Worm (Caenorhabditis elegans) whole organism, late embryonic: Measurements from ENCODE around the gene T10C6.16.

Source experiments
- F13H6.1 ChIP-seq: sonication (generic microtip); optimal IDR thresholded peaks from 2 replicates; lab custom pipeline; 2016; ENCODE audit warnings: missing genetic modification characterization, missing compliant biosample characterization
- K02D7.2 ChIP-seq: sonication (generic microtip); optimal IDR thresholded peaks from 2 replicates; lab custom pipeline; 2017; ENCODE audit warnings: mild to moderate bottlenecking, missing genetic modification characterization, missing compliant biosample characterization
- K09A11.1 ChIP-seq: sonication (generic microtip); optimal IDR thresholded peaks from 2 replicates; lab custom pipeline; 2017; ENCODE audit warnings: antibody characterized with exemption, mild to moderate bottlenecking, missing genetic modification characterization, missing compliant biosample characterization; ENCODE audit not compliant: insufficient read depth
- T23F11.4 ChIP-seq: fragments of 200-800 bp; sonication (Bioruptor generic); optimal IDR thresholded peaks from 2 replicates; lab custom pipeline; 2018; ENCODE audit warnings: mild to moderate bottlenecking, missing genetic modification characterization, missing compliant biosample characterization
- Y22D7AL.16 ChIP-seq: sonication (generic microtip); optimal IDR thresholded peaks from 2 replicates; lab custom pipeline; 2016; ENCODE audit warnings: missing genetic modification characterization, missing compliant biosample characterization
- ama-1 ChIP-seq: fragments of 150-350 bp; optimal IDR thresholded peaks from 2 replicates; lab custom pipeline; 2014
- ceh-22 ChIP-seq: sonication (generic microtip); optimal IDR thresholded peaks from 2 replicates; lab custom pipeline; 2017; ENCODE audit warnings: missing biosample characterization, missing genetic modification characterization
- ceh-24 ChIP-seq: sonication (generic microtip); optimal IDR thresholded peaks from 2 replicates; lab custom pipeline; 2016; ENCODE audit warnings: mild to moderate bottlenecking, missing genetic modification characterization, missing compliant biosample characterization
- ceh-31 ChIP-seq: sonication (generic microtip); optimal IDR thresholded peaks from 2 replicates; lab custom pipeline; 2016; ENCODE audit warnings: missing genetic modification characterization, missing compliant biosample characterization
- ceh-45 ChIP-seq: fragments of 200-800 bp; sonication (Bioruptor generic); IDR thresholded peaks from 2 replicates; pipeline ENCODE4 v1.3.6; 2022; ENCODE audit warnings: missing genetic modification reagents, missing genetic modification characterization, missing compliant biosample characterization
- ceh-48 ChIP-seq: sonication (generic microtip); optimal IDR thresholded peaks from 2 replicates; lab custom pipeline; 2016; ENCODE audit warnings: missing genetic modification characterization, inconsistent platforms, missing compliant biosample characterization
- ceh-9 ChIP-seq: sonication (generic microtip); optimal IDR thresholded peaks from 2 replicates; lab custom pipeline; 2016; ENCODE audit warnings: mild to moderate bottlenecking, missing genetic modification characterization, inconsistent platforms, missing compliant biosample characterization
- dve-1 ChIP-seq: sonication (generic microtip); optimal IDR thresholded peaks from 2 replicates; lab custom pipeline; 2017; ENCODE audit warnings: antibody characterized with exemption, mild to moderate bottlenecking, missing genetic modification characterization, missing compliant biosample characterization
- fax-1 ChIP-seq: sonication (generic microtip); optimal IDR thresholded peaks from 2 replicates; lab custom pipeline; 2016; ENCODE audit warnings: missing genotype, missing genetic modification characterization, missing compliant biosample characterization
- hlh-15 ChIP-seq: sonication (generic microtip); optimal IDR thresholded peaks from 2 replicates; lab custom pipeline; 2016; ENCODE audit warnings: missing genetic modification characterization, missing compliant biosample characterization
- hlh-30 ChIP-seq: sonication (generic microtip); optimal IDR thresholded peaks from 2 replicates; lab custom pipeline; 2017; ENCODE audit warnings: antibody characterized with exemption, missing genetic modification characterization, missing compliant biosample characterization; ENCODE audit not compliant: insufficient read depth
- hlh-8 ChIP-seq: sonication (generic microtip); optimal IDR thresholded peaks from 2 replicates; lab custom pipeline; 2016; ENCODE audit warnings: missing genotype, missing genetic modification characterization, missing compliant biosample characterization
- madf-2 ChIP-seq: sonication (generic microtip); optimal IDR thresholded peaks from 2 replicates; lab custom pipeline; 2017; ENCODE audit warnings: missing genetic modification characterization, missing compliant biosample characterization
- mec-3 ChIP-seq: sonication (generic microtip); optimal IDR thresholded peaks from 2 replicates; lab custom pipeline; 2016; ENCODE audit warnings: borderline replicate concordance, missing genetic modification characterization, missing compliant biosample characterization
- odd-2 ChIP-seq: sonication (generic microtip); optimal IDR thresholded peaks from 2 replicates; lab custom pipeline; 2017; ENCODE audit warnings: antibody characterized with exemption, mild to moderate bottlenecking, missing genetic modification characterization, missing compliant biosample characterization
- pag-3 ChIP-seq: sonication (generic microtip); optimal IDR thresholded peaks from 2 replicates; lab custom pipeline; 2016; ENCODE audit warnings: missing compliant biosample characterization, missing genetic modification characterization, borderline replicate concordance
- pat-9 ChIP-seq: fragments of 200-800 bp; sonication (Bioruptor generic); optimal IDR thresholded peaks from 2 replicates; lab custom pipeline; 2018; ENCODE audit warnings: mild to moderate bottlenecking, missing genetic modification characterization, moderate library complexity, missing compliant biosample characterization
- pha-2 ChIP-seq: sonication (generic microtip); optimal IDR thresholded peaks from 2 replicates; lab custom pipeline; 2017; ENCODE audit warnings: mild to moderate bottlenecking, missing genetic modification characterization, missing compliant biosample characterization
- pha-4 ChIP-seq: fragments of 150-350 bp; optimal IDR thresholded peaks from 2 replicates; lab custom pipeline; 2018; ENCODE audit warnings: missing biosample characterization, missing genetic modification reagents, missing genetic modification characterization
- rnt-1 ChIP-seq: sonication (generic microtip); optimal IDR thresholded peaks from 2 replicates; lab custom pipeline; 2016; ENCODE audit warnings: missing genetic modification characterization, missing compliant biosample characterization
- sox-4 ChIP-seq: sonication (generic microtip); optimal IDR thresholded peaks from 2 replicates; lab custom pipeline; 2017; ENCODE audit warnings: mild to moderate bottlenecking, missing genetic modification characterization, inconsistent platforms, missing compliant biosample characterization
- syd-9 ChIP-seq: sonication (generic microtip); optimal IDR thresholded peaks from 2 replicates; lab custom pipeline; 2016; ENCODE audit warnings: mild to moderate bottlenecking, missing genetic modification characterization, moderate library complexity, missing compliant biosample characterization
- unc-3 ChIP-seq, 2 experiments: fragments of 200-800 bp in 1 of 2; sonication (Bioruptor generic) in 1 of 2; sonication (generic microtip) in 1 of 2; conservative IDR thresholded peaks in 1 of 2; optimal IDR thresholded peaks in 1 of 2; 2 replicates each; pipeline versions ENCODE4 v1.3.6 to Lab custom; 2016 to 2022; ENCODE audit warnings: missing compliant biosample characterization in 2 of 2, missing genetic modification characterization in 2 of 2, missing genetic modification reagents in 1 of 2
- unc-42 ChIP-seq: sonication (generic microtip); optimal IDR thresholded peaks from 2 replicates; lab custom pipeline; 2016; ENCODE audit warnings: missing genotype, missing genetic modification characterization, missing compliant biosample characterization
- zip-5 ChIP-seq: sonication (generic microtip); optimal IDR thresholded peaks from 2 replicates; lab custom pipeline; 2016; ENCODE audit warnings: missing genetic modification characterization, missing compliant biosample characterization

The T10C6.16 gene

ce11 chrV:16057010-16057463 lies 24.2 kb upstream of the T10C6.16 start, which contains the start of gene F14H3.5:
Gene F14H3.5, minus strand, starts transcription at chrV:16057060.
- TF ChIP-seq hlh-30 (no peak), zip-5 (tag; lab: Kevin White, UChicago) (no peak), hlh-15 (tag; lab: Kevin White, UChicago) (no peak), K09A11.1 (no peak), dve-1 (tag; lab: Kevin White, UChicago) (no peak), syd-9 (tag; lab: Kevin White, UChicago) (no peak)

ce11 chrV:16055031-16055430 lies 22.2 kb upstream of the T10C6.16 start, which contains the start of gene F14H3.4:
Gene F14H3.4, minus strand, starts transcription at chrV:16055072.
- no peak for TF ChIP-seq ceh-22 (tag; lab: Kevin White, UChicago)
- no peak for TF ChIP-seq hlh-30
- no peak for TF ChIP-seq hlh-8
- no peak for TF ChIP-seq mec-3 (tag; lab: Kevin White, UChicago)
- no peak for TF ChIP-seq T23F11.4 (GFP tag; lab: Kevin White, UChicago)
- no peak for TF ChIP-seq hlh-15 (tag; lab: Kevin White, UChicago)
- TF ChIP-seq ceh-45 = no peak
- TF ChIP-seq pat-9 (tag; lab: Kevin White, UChicago) = no peak
- no peak for TF ChIP-seq pha-2 (tag; lab: Kevin White, UChicago)
- TF ChIP-seq ceh-31 (tag; lab: Kevin White, UChicago) = no peak
- TF ChIP-seq F13H6.1 (tag; lab: Kevin White, UChicago) = no peak
- no peak for TF ChIP-seq fax-1 (tag; lab: Kevin White, UChicago)
- no peak for TF ChIP-seq Y22D7AL.16 (tag; lab: Kevin White, UChicago)
- TF ChIP-seq K02D7.2 (tag; lab: Kevin White, UChicago) = no peak

- TF ChIP-seq unc-3 (GFP tag; conservative IDR thresholded peaks at IDR 0.05; lab: Robert Waterston, UW) (no peak), unc-3 (tag; optimal IDR thresholded peaks at IDR 0.05; lab: Kevin White, UChicago) (no peak), ceh-24 (tag; lab: Kevin White, UChicago) (no peak), K02D7.2 (tag; lab: Kevin White, UChicago) (no peak), madf-2 (tag; lab: Kevin White, UChicago) (no peak), ceh-9 (tag; lab: Kevin White, UChicago) (no peak), ama-1 (lab: Kevin White, UChicago) (no peak), hlh-8 (no peak)
These were observed 20.6 kb upstream of the T10C6.16 start, which contains the start of gene F14H3.3 for ce11 chrV:16053373-16053772. Gene F14H3.3, minus strand, starts transcription at chrV:16053473.

ce11 chrV:16049177-16049576 lies 16.4 kb upstream of the T10C6.16 start, which contains the start of gene best-12:
Gene best-12, plus strand, starts transcription at chrV:16049477.
- TF ChIP-seq ceh-48 (tag; lab: Kevin White, UChicago) (no peak), pag-3 (tag; lab: Kevin White, UChicago) (no peak), mec-3 (tag; lab: Kevin White, UChicago) (no peak), unc-42 (tag; lab: Kevin White, UChicago) (no peak), pat-9 (tag; lab: Kevin White, UChicago) (no peak), rnt-1 (no peak), ceh-22 (tag; lab: Kevin White, UChicago) (no peak), K02D7.2 (tag; lab: Kevin White, UChicago) (no peak)

ce11 chrV:16047508-16047907 lies 14.7 kb upstream of the T10C6.16 start, which contains the start of gene str-198:
Gene str-198, plus strand, starts transcription at chrV:16047808.
- TF ChIP-seq pha-4 (tag; lab: Kevin White, UChicago) = no peak
- TF ChIP-seq sox-4 = no peak

ce11 chrV:16047052-16047451 lies 14.2 kb upstream of the T10C6.16 start:
- TF ChIP-seq hlh-15 (tag; lab: Kevin White, UChicago) (no peak), odd-2 (no peak)
